Worm (Caenorhabditis elegans) whole organism, late embryonic: ENCODE measurements around the gene alfa-1.

ENCODE experiments used
- ceh-45 ChIP-seq: fragments of 200-800 bp; sonication (Bioruptor generic); IDR thresholded peaks from 2 replicates; pipeline ENCODE4 v1.3.6; 2022; ENCODE audit warnings: missing genetic modification reagents, missing genetic modification characterization, missing compliant biosample characterization
- pha-2 ChIP-seq: sonication (generic microtip); optimal IDR thresholded peaks from 2 replicates; lab custom pipeline; 2017; ENCODE audit warnings: mild to moderate bottlenecking, missing genetic modification characterization, missing compliant biosample characterization

- TF ChIP-seq pha-2, result no peak
- TF ChIP-seq ceh-45 (GFP tag; lab: Robert Waterston, UW), result no peak
Observed at ce11 chrII:7621513-7621912, 40.8 kb downstream of the alfa-1 start.
